Worm (Caenorhabditis elegans): ENCODE results near the gene F55C12.4.
A peak's percentile ranks its signal among the peaks of the same experiment; 100 is the strongest.

ce11 chrII:5885966-5886621 is 27.9 kb upstream of the F55C12.4 start:
- TF ChIP-seq lsy-2 (tag; optimal IDR thresholded peaks at IDR 0.05) (no peak), mep-1 (tag; optimal IDR thresholded peaks at IDR 0.05) (no peak), mab-5 (tag; optimal IDR thresholded peaks at IDR 0.05) (no peak), sptf-1 (tag; optimal IDR thresholded peaks at IDR 0.05) (no peak), pha-4 (tag; optimal IDR thresholded peaks at IDR 0.05) (no peak), nhr-76 (tag; optimal IDR thresholded peaks at IDR 0.05) (no peak), elt-3 (tag; optimal IDR thresholded peaks at IDR 0.05) (no peak), unc-39 (tag; optimal IDR thresholded peaks at IDR 0.05) (no peak), nhr-237 (tag; optimal IDR thresholded peaks at IDR 0.05) (peak; percentile 30), elt-1 (tag; optimal IDR thresholded peaks at IDR 0.05; ENCODE audit: borderline replicate concordance, insufficient read depth) (no peak)
